Worm (Caenorhabditis elegans) whole organism, L2 larva: Measurements from ENCODE around the gene C26F1.1.

Experiments
- R02D3.7 ChIP-seq: fragments of 150-350 bp; optimal IDR thresholded peaks from 2 replicates; lab custom pipeline; 2014; ENCODE audit warnings: missing biosample characterization, missing genetic modification characterization
- ceh-82 ChIP-seq: fragments of 150-350 bp; optimal IDR thresholded peaks from 2 replicates; lab custom pipeline; 2014; ENCODE audit warnings: missing biosample characterization, missing genetic modification characterization
- lsy-2 ChIP-seq, 2 experiments: fragments of 150-350 bp in 1 of 2; sonication (generic microtip) in 1 of 2; optimal IDR thresholded peaks; 2 replicates each; lab custom pipeline; 2014 to 2017; ENCODE audit warnings: missing biosample characterization in 2 of 2, missing genetic modification characterization in 2 of 2
- nhr-11 ChIP-seq: fragments of 150-350 bp; optimal IDR thresholded peaks from 2 replicates; lab custom pipeline; 2014; ENCODE audit warnings: missing biosample characterization, missing genetic modification characterization
- nhr-23 ChIP-seq: fragments of 150-350 bp; optimal IDR thresholded peaks from 2 replicates; lab custom pipeline; 2014; ENCODE audit warnings: missing biosample characterization, missing genetic modification reagents, missing genetic modification characterization
- nhr-237 ChIP-seq: fragments of 150-350 bp; optimal IDR thresholded peaks from 2 replicates; lab custom pipeline; 2014; ENCODE audit warnings: missing biosample characterization, missing genetic modification characterization
- nhr-25 ChIP-seq: fragments of 150-350 bp; sonication (generic microtip); optimal IDR thresholded peaks from 3 replicates; lab custom pipeline; 2014; ENCODE audit warnings: missing biosample characterization, missing genetic modification characterization
- sem-4 ChIP-seq: fragments of 150-350 bp; optimal IDR thresholded peaks from 2 replicates; lab custom pipeline; 2014; ENCODE audit warnings: missing biosample characterization, missing genetic modification reagents, missing genetic modification characterization
- skn-1 ChIP-seq: sonication (generic microtip); optimal IDR thresholded peaks from 2 replicates; lab custom pipeline; 2017; ENCODE audit warnings: missing biosample characterization, missing genetic modification characterization
- snpc-4 ChIP-seq: fragments of 150-350 bp; optimal IDR thresholded peaks from 2 replicates; lab custom pipeline; 2014; ENCODE audit warnings: missing biosample characterization, missing genetic modification characterization
- unc-39 ChIP-seq: fragments of 150-350 bp; optimal IDR thresholded peaks from 2 replicates; lab custom pipeline; 2014; ENCODE audit warnings: missing biosample characterization, missing genetic modification characterization
- unc-62 ChIP-seq: fragments of 150-350 bp; optimal IDR thresholded peaks from 2 replicates; lab custom pipeline; 2014; ENCODE audit warnings: missing biosample characterization, missing genetic modification reagents, missing genetic modification characterization
- ztf-11 ChIP-seq: sonication (generic microtip); optimal IDR thresholded peaks from 2 replicates; lab custom pipeline; 2017; ENCODE audit warnings: missing biosample characterization, missing genetic modification characterization
- ztf-4 ChIP-seq: fragments of 150-350 bp; optimal IDR thresholded peaks from 2 replicates; lab custom pipeline; 2014; ENCODE audit warnings: missing biosample characterization, missing genetic modification characterization

DNA sequence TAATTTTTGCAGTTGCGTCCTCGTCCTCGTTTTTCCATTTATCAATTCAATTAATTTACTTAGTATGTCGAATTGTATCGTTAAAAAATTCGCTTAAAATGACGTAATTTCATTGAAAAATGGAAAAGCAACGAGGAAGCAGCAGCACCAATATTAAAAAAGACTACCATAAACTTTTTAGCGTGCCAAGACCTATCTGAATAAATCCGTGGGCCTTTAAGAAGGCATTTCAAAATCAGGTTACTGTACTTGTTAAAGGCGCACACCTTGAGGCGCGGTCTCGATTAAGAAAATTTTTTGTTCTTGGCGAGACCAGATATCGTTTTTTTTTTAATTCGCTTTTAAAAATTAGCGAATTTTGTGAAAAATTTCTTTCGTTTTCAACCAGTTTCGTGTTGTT is 11.6 kb upstream of the C26F1.1 start:
- no peak for TF ChIP-seq ztf-11 (tag; lab: Kevin White, UChicago)
- TF ChIP-seq skn-1 (tag; lab: Kevin White, UChicago), result no peak
- no peak for TF ChIP-seq nhr-11 (tag; lab: Kevin White, UChicago)
- no peak for TF ChIP-seq snpc-4 (tag; lab: Kevin White, UChicago)
- TF ChIP-seq ztf-4 (tag; lab: Kevin White, UChicago), result no peak
- TF ChIP-seq nhr-237 (tag; lab: Kevin White, UChicago), result no peak
- TF ChIP-seq nhr-25, result no peak
- TF ChIP-seq sem-4 (tag; lab: Kevin White, UChicago), result no peak
- no peak for TF ChIP-seq unc-62 (GFP tag; lab: Kevin White, UChicago)
- TF ChIP-seq lsy-2 (tag; optimal IDR thresholded peaks at IDR 0.05; lab: Kevin White, UChicago), result no peak
- TF ChIP-seq nhr-23 (tag; lab: Kevin White, UChicago), result no peak
- no peak for TF ChIP-seq ceh-82 (tag; lab: Kevin White, UChicago)
- no peak for TF ChIP-seq R02D3.7
- no peak for TF ChIP-seq unc-39
